Worm (Caenorhabditis elegans) whole organism, L3 larva: ENCODE measurements around the gene B0496.6.

ENCODE experiments used
- elt-3 ChIP-seq, 3 experiments: fragments of 150-350 bp in 1 of 3; sonication (generic microtip) in 2 of 3; optimal IDR thresholded peaks; 2 replicates in 2 of 3; 4 replicates in 1 of 3; lab custom pipeline; 2014 to 2017; ENCODE audit warnings: missing biosample characterization in 3 of 3, missing genetic modification characterization in 3 of 3
- nhr-11 ChIP-seq: fragments of 150-350 bp; optimal IDR thresholded peaks from 2 replicates; lab custom pipeline; 2014; ENCODE audit warnings: missing biosample characterization, missing genetic modification characterization
- nhr-237 ChIP-seq: fragments of 150-350 bp; optimal IDR thresholded peaks from 2 replicates; lab custom pipeline; 2014; ENCODE audit warnings: missing biosample characterization, missing genetic modification characterization
- zag-1 ChIP-seq: fragments of 150-350 bp; optimal IDR thresholded peaks from 2 replicates; lab custom pipeline; 2014; ENCODE audit warnings: missing biosample characterization, missing genetic modification characterization

ce11 chrIV:7386835-7387551 lies 31.9 kb upstream of the B0496.6 start:
- TF ChIP-seq nhr-11 (tag; lab: Kevin White, UChicago) (no peak), nhr-237 (tag; lab: Kevin White, UChicago) (no peak), zag-1 (tag; lab: Kevin White, UChicago) (no peak), elt-3 (tag; optimal IDR thresholded peaks at IDR 0.05; lab: Kevin White, UChicago) (no peak)
